Fruit fly (Drosophila melanogaster) whole organism, embryonic: ENCODE measurements around the gene CG5618.
A peak's percentile ranks its signal among the peaks of the same experiment; 100 is the strongest.

Source experiments
- Atf-2 ChIP-seq: fragments of 200-800 bp; sonication (Bioruptor generic); optimal IDR thresholded peaks from 2 replicates; lab custom pipeline; 2016; ENCODE audit warnings: missing biosample characterization, missing genetic modification characterization
- Atf3 ChIP-seq: fragments of 200-800 bp; sonication (Bioruptor generic); optimal IDR thresholded peaks from 3 replicates; lab custom pipeline; 2016; ENCODE audit warnings: missing biosample characterization, missing genetic modification characterization
- CG10543 ChIP-seq: fragments of 200-800 bp; sonication (Bioruptor generic); optimal IDR thresholded peaks from 3 replicates; lab custom pipeline; 2017; ENCODE audit warnings: missing biosample characterization, mild to moderate bottlenecking, missing genetic modification characterization, moderate library complexity
- CG13287 ChIP-seq: fragments of 200-800 bp; sonication (Bioruptor generic); IDR thresholded peaks from 2 replicates; pipeline ENCODE4 v1.3.6; 2022; ENCODE audit warnings: missing biosample characterization, missing genetic modification characterization; ENCODE audit not compliant: partially characterized antibody
- CG15011 ChIP-seq: fragments of 200-800 bp; sonication (Bioruptor generic); optimal IDR thresholded peaks from 3 replicates; lab custom pipeline; 2018; ENCODE audit warnings: missing biosample characterization, mild to moderate bottlenecking, missing genetic modification characterization
- CG16815 ChIP-seq: fragments of 200-800 bp; sonication (Bioruptor generic); optimal IDR thresholded peaks from 3 replicates; lab custom pipeline; 2017; ENCODE audit warnings: missing biosample characterization, mild to moderate bottlenecking, missing genetic modification characterization
- CG2129 ChIP-seq: fragments of 200-800 bp; sonication (Bioruptor generic); IDR thresholded peaks from 2 replicates; pipeline ENCODE4 v1.3.6; 2022; ENCODE audit warnings: missing biosample characterization, missing genetic modification characterization; ENCODE audit not compliant: partially characterized antibody
- CG3065 ChIP-seq: fragments of 200-800 bp; sonication (Bioruptor generic); optimal IDR thresholded peaks from 2 replicates; lab custom pipeline; 2016; ENCODE audit warnings: missing biosample characterization, missing genetic modification characterization
- CG32772 ChIP-seq: fragments of 200-800 bp; sonication (Bioruptor generic); IDR thresholded peaks from 2 replicates; pipeline ENCODE4 v1.3.6; 2022; ENCODE audit warnings: missing biosample characterization, missing genetic modification characterization
- CG3847 ChIP-seq: fragments of 200-800 bp; sonication (Bioruptor generic); IDR thresholded peaks from 2 replicates; pipeline ENCODE4 v1.3.6; 2022; ENCODE audit warnings: missing biosample characterization, missing genetic modification characterization
- CG4328 ChIP-seq: fragments of 200-800 bp; sonication (Bioruptor generic); optimal IDR thresholded peaks from 3 replicates; lab custom pipeline; 2017; ENCODE audit warnings: missing biosample characterization, missing genetic modification reagents, missing genetic modification characterization
- CG6272 ChIP-seq: fragments of 200-800 bp; sonication (Bioruptor generic); IDR thresholded peaks from 2 replicates; pipeline ENCODE4 v1.3.6; 2022; ENCODE audit warnings: missing biosample characterization, missing genetic modification characterization
- CG7556 ChIP-seq: fragments of 200-800 bp; sonication (Bioruptor generic); optimal IDR thresholded peaks from 2 replicates; lab custom pipeline; 2017; ENCODE audit warnings: missing biosample characterization, mild to moderate bottlenecking, missing genetic modification characterization
- CG9797 ChIP-seq: fragments of 200-800 bp; sonication (Bioruptor generic); optimal IDR thresholded peaks from 3 replicates; lab custom pipeline; 2018; ENCODE audit warnings: missing biosample characterization, mild to moderate bottlenecking, missing genetic modification characterization
- D ChIP-seq, 2 experiments: fragments of 200-800 bp in 1 of 2; fragments of >200 bp in 1 of 2; sonication (Bioruptor generic) in 1 of 2; optimal IDR thresholded peaks; 2 replicates in 1 of 2; 3 replicates in 1 of 2; lab custom pipeline; 2017; ENCODE audit warnings: mild to moderate bottlenecking in 1 of 2, missing biosample characterization in 1 of 2, missing genetic modification characterization in 1 of 2, missing genetic modification reagents in 1 of 2
- Hand ChIP-seq: fragments of 200-800 bp; sonication (Bioruptor generic); optimal IDR thresholded peaks from 2 replicates; lab custom pipeline; 2017; ENCODE audit warnings: mild to moderate bottlenecking, missing biosample characterization, missing genetic modification reagents, missing genetic modification characterization
- HmgD ChIP-seq: fragments of 200-800 bp; sonication (Bioruptor generic); optimal IDR thresholded peaks from 3 replicates; lab custom pipeline; 2016; ENCODE audit warnings: missing biosample characterization, missing genetic modification characterization
- Neu2 ChIP-seq: fragments of 200-800 bp; sonication (Bioruptor generic); optimal IDR thresholded peaks from 3 replicates; lab custom pipeline; 2016; ENCODE audit warnings: missing biosample characterization, missing genetic modification characterization, borderline replicate concordance
- Nf-YB ChIP-seq: fragments of 200-800 bp; sonication (Bioruptor generic); optimal IDR thresholded peaks from 3 replicates; lab custom pipeline; 2019; ENCODE audit warnings: missing biosample characterization, mild to moderate bottlenecking, missing genetic modification characterization, moderate library complexity
- Oaz ChIP-seq: fragments of 200-800 bp; sonication (Bioruptor generic); IDR thresholded peaks from 2 replicates; pipeline ENCODE4 v1.3.6; 2022; ENCODE audit warnings: missing biosample characterization, missing genetic modification characterization
- Sox100B ChIP-seq: fragments of 200-800 bp; sonication (Bioruptor generic); optimal IDR thresholded peaks from 3 replicates; lab custom pipeline; 2018; ENCODE audit warnings: missing biosample characterization, mild to moderate bottlenecking, missing genetic modification characterization
- TFAM ChIP-seq: fragments of 200-800 bp; sonication (Bioruptor generic); optimal IDR thresholded peaks from 2 replicates; lab custom pipeline; 2017; ENCODE audit warnings: missing biosample characterization, missing genetic modification characterization, inconsistent platforms
- Trl ChIP-seq, 3 experiments: fragments of >200 bp in 2 of 3; fragments of 200-800 bp in 1 of 3; sonication (Bioruptor generic) in 1 of 3; optimal IDR thresholded peaks; 2 replicates in 1 of 3; 3 replicates in 2 of 3; lab custom pipeline; 2016 to 2017; ENCODE audit warnings: missing biosample characterization in 1 of 3, missing genetic modification characterization in 1 of 3
- az2 ChIP-seq: fragments of 200-800 bp; sonication (Bioruptor generic); optimal IDR thresholded peaks from 3 replicates; lab custom pipeline; 2016; ENCODE audit warnings: missing biosample characterization, missing genetic modification characterization
- bsh ChIP-seq, 2 experiments: fragments of 200-800 bp; sonication (Bioruptor generic); optimal IDR thresholded peaks; 2 replicates each; lab custom pipeline; 2017 to 2018; ENCODE audit warnings: mild to moderate bottlenecking in 2 of 2, missing biosample characterization in 2 of 2, missing genetic modification characterization in 2 of 2, moderate library complexity in 1 of 2
- chif ChIP-seq, 2 experiments: fragments of 200-800 bp; sonication (Bioruptor generic); optimal IDR thresholded peaks; 3 replicates each; lab custom pipeline; 2016; ENCODE audit warnings: missing biosample characterization in 2 of 2, missing genetic modification characterization in 2 of 2
- croc ChIP-seq: fragments of 200-800 bp; sonication (Bioruptor generic); conservative IDR thresholded peaks from 3 replicates; pipeline ENCODE4 v1.3.6; 2022; ENCODE audit warnings: missing biosample characterization, missing genetic modification characterization
- eve ChIP-seq, 2 experiments: fragments of >200 bp; optimal IDR thresholded peaks; 2 replicates each; lab custom pipeline; 2017; ENCODE audit warnings: missing biosample characterization in 2 of 2, missing genetic modification characterization in 2 of 2
- ewg ChIP-seq: fragments of 200-800 bp; sonication (Bioruptor generic); optimal IDR thresholded peaks from 3 replicates; lab custom pipeline; 2017; ENCODE audit warnings: mild to moderate bottlenecking, missing biosample characterization, missing genetic modification reagents, missing genetic modification characterization
- eyg ChIP-seq: fragments of 200-800 bp; sonication (Bioruptor generic); optimal IDR thresholded peaks from 3 replicates; lab custom pipeline; 2016; ENCODE audit warnings: missing biosample characterization, missing genetic modification characterization
- fd64A ChIP-seq: fragments of 200-800 bp; sonication (Bioruptor generic); optimal IDR thresholded peaks from 3 replicates; lab custom pipeline; 2018; ENCODE audit warnings: missing biosample characterization, mild to moderate bottlenecking, missing genetic modification characterization
- grau ChIP-seq: fragments of 200-800 bp; optimal IDR thresholded peaks from 3 replicates; lab custom pipeline; 2019; ENCODE audit warnings: missing biosample characterization, mild to moderate bottlenecking, missing genetic modification characterization, moderate library complexity
- hbn ChIP-seq: fragments of 200-800 bp; sonication (Bioruptor generic); IDR thresholded peaks from 2 replicates; pipeline ENCODE4 v1.3.6; 2022; ENCODE audit warnings: missing biosample characterization, missing genetic modification characterization; ENCODE audit not compliant: partially characterized antibody
- hkb ChIP-seq, 2 experiments: fragments of 200-800 bp in 1 of 2; fragments of >200 bp in 1 of 2; sonication (Bioruptor generic) in 1 of 2; IDR thresholded peaks in 1 of 2; optimal IDR thresholded peaks in 1 of 2; 2 replicates each; pipeline versions ENCODE4 v1.3.6 to Lab custom; 2017 to 2022; ENCODE audit warnings: missing biosample characterization in 1 of 2, missing genetic modification characterization in 1 of 2
- jing ChIP-seq: fragments of 200-800 bp; sonication (Bioruptor generic); optimal IDR thresholded peaks from 2 replicates; lab custom pipeline; 2018; ENCODE audit warnings: missing biosample characterization, mild to moderate bottlenecking, missing genetic modification characterization
- kni ChIP-seq: fragments of 200-800 bp; sonication (Bioruptor generic); optimal IDR thresholded peaks from 3 replicates; lab custom pipeline; 2017; ENCODE audit warnings: mild to moderate bottlenecking, missing biosample characterization, missing genetic modification reagents, missing genetic modification characterization
- oc ChIP-seq: fragments of 200-800 bp; sonication (Bioruptor generic); optimal IDR thresholded peaks from 2 replicates; lab custom pipeline; 2018; ENCODE audit warnings: missing biosample characterization, mild to moderate bottlenecking, missing genetic modification characterization, moderate library complexity
- org-1 ChIP-seq: fragments of 200-800 bp; sonication (Bioruptor generic); optimal IDR thresholded peaks from 2 replicates; lab custom pipeline; 2017; ENCODE audit warnings: missing biosample characterization, missing genetic modification characterization
- otp ChIP-seq: fragments of 200-800 bp; sonication (Bioruptor generic); IDR thresholded peaks from 3 replicates; pipeline ENCODE4, ENCODE4 v1.3.6; 2022; ENCODE audit warnings: missing biosample characterization, missing genetic modification characterization
- pros ChIP-seq: fragments of 200-800 bp; sonication (Bioruptor generic); optimal IDR thresholded peaks from 3 replicates; lab custom pipeline; 2019; ENCODE audit warnings: missing biosample characterization, mild to moderate bottlenecking, missing genetic modification characterization, moderate library complexity
- schlank ChIP-seq: fragments of 200-800 bp; sonication (Bioruptor generic); optimal IDR thresholded peaks from 2 replicates; lab custom pipeline; 2018; ENCODE audit warnings: missing biosample characterization, mild to moderate bottlenecking, missing genetic modification characterization
- tll ChIP-seq, 2 experiments: fragments of 200-800 bp in 1 of 2; fragments of >200 bp in 1 of 2; sonication (Bioruptor generic) in 1 of 2; optimal IDR thresholded peaks; 2 replicates each; lab custom pipeline; 2017 to 2019; ENCODE audit warnings: missing biosample characterization in 2 of 2, missing genetic modification characterization in 2 of 2, mild to moderate bottlenecking in 1 of 2, moderate library complexity in 1 of 2
- tna ChIP-seq: fragments of 200-800 bp; sonication (Bioruptor generic); IDR thresholded peaks from 2 replicates; pipeline ENCODE4 v1.3.6; 2022; ENCODE audit warnings: missing biosample characterization, missing genetic modification characterization; ENCODE audit not compliant: partially characterized antibody
- vfl ChIP-seq: fragments of 200-800 bp; sonication (Bioruptor generic); optimal IDR thresholded peaks from 2 replicates; lab custom pipeline; 2016; ENCODE audit warnings: missing biosample characterization, missing genetic modification characterization
- wek ChIP-seq: fragments of 200-800 bp; sonication (Bioruptor generic); optimal IDR thresholded peaks from 3 replicates; lab custom pipeline; 2018; ENCODE audit warnings: missing biosample characterization, mild to moderate bottlenecking, missing genetic modification characterization, moderate library complexity
- z ChIP-seq: fragments of 200-800 bp; sonication (Bioruptor generic); IDR thresholded peaks from 3 replicates; pipeline ENCODE4 v1.3.6; 2022; ENCODE audit warnings: missing biosample characterization, missing genetic modification characterization

The CG5618 gene

DNA sequence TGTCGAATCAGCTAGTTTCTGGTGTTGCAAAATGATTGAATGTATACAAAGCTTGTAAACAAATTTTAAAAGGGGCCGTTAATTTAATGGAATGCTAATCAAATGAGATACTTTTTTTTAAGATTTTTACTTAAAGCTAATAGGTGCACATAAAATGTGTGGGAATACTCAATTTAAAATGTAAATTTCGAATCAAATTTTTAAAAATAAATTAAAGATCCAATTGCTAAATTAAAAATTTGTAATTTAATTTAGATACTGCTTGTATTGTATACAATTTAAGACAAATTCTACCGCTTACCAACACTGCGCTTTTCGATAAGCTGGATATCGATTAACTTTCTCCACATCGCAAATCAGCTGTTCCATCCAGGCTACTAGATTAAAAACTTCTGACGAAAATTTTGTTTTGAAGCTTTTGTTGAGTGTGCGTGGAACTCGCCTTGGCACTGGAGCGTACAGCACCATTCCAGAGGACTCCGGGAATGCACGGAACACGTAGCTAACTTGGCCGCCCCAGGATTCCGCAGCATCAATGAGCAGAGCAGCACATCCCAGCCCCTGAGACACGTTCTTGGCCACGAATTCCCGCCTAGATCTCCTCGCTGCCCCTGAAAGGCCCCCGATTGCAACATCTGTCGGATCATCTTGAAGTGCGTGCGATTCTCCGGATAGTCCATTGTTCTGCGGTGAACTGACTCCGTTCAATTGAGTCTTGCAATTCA lies 31.0 kb downstream of the CG5618 start, which contains the start of the genes CG5498 and fbl (continued):
- peak; percentile 71 for TF ChIP-seq CG7556 (GFP tag; lab: Kevin White, UChicago)
- TF ChIP-seq CG4328 = peak; percentile 30
- TF ChIP-seq ewg (GFP tag; lab: Kevin White, UChicago) = peak; percentile 29
- no peak for TF ChIP-seq CG2129
- TF ChIP-seq CG9797 (GFP tag; lab: Kevin White, UChicago) = no peak
- 0 out of 2 replicates have a peak, but pooled peaks have one; percentile 22 for TF ChIP-seq CG32772
- no peak for TF ChIP-seq Oaz (GFP tag; lab: Robert Waterston, UW)
- no peak for TF ChIP-seq hkb (optimal IDR thresholded peaks at IDR 0.05; lab: Kevin White, UChicago)
- TF ChIP-seq hkb (GFP tag; IDR thresholded peaks at IDR 0.05; lab: Robert Waterston, UW) = 0 out of 2 replicates have a peak, but pooled peaks have one; percentile 46
- TF ChIP-seq oc (tag; lab: Kevin White, UChicago) = no peak
- TF ChIP-seq tna (GFP tag; lab: Robert Waterston, UW) = 0 out of 2 replicates have a peak, but pooled peaks have one; percentile 42
- TF ChIP-seq tll (GFP tag; optimal IDR thresholded peaks at IDR 0.05; lab: Kevin White, UChicago) = no peak
- TF ChIP-seq CG6272 (GFP tag; lab: Robert Waterston, UW) = no peak
- peak in 1 of 2 experiments; percentile 24 for TF ChIP-seq chif (GFP tag; optimal IDR thresholded peaks at IDR 0.05; lab: Kevin White, UChicago)
- no peak for TF ChIP-seq schlank
- TF ChIP-seq CG3065 (GFP tag; lab: Kevin White, UChicago) = no peak
- peak; percentile 38; the same call in 1 of the 2 replicates for TF ChIP-seq hbn (GFP tag; lab: Robert Waterston, UW)
- TF ChIP-seq otp (GFP tag; lab: Robert Waterston, UW) = no peak
- TF ChIP-seq fd64A = no peak
- peak; percentile 74 for TF ChIP-seq CG10543 (GFP tag; lab: Kevin White, UChicago)
- TF ChIP-seq grau (tag; lab: Kevin White, UChicago) = peak; percentile 77
- TF ChIP-seq Hand (GFP tag; lab: Kevin White, UChicago) = no peak
- no peak for TF ChIP-seq Nf-YB (GFP tag; lab: Kevin White, UChicago)
- TF ChIP-seq CG16815 (GFP tag; lab: Kevin White, UChicago) = peak; percentile 26
- TF ChIP-seq bsh (GFP tag; optimal IDR thresholded peaks at IDR 0.05; lab: Kevin White, UChicago) = peak in 1 of 2 experiments; percentile 49
- TF ChIP-seq Atf3 (GFP tag; lab: Kevin White, UChicago) = no peak
- peak; percentile 40 for TF ChIP-seq vfl
- no peak for TF ChIP-seq D (optimal IDR thresholded peaks at IDR 0.05; lab: Kevin White, UChicago)
- TF ChIP-seq D (GFP tag; optimal IDR thresholded peaks at IDR 0.05; lab: Kevin White, UChicago) = peak; percentile 41
- TF ChIP-seq Neu2 (GFP tag; lab: Kevin White, UChicago) = no peak
- TF ChIP-seq CG13287 = peak; percentile 52; the same call in 1 of the 2 replicates
- no peak for TF ChIP-seq croc (GFP tag; lab: Robert Waterston, UW)
- TF ChIP-seq Atf-2 (GFP tag; lab: Kevin White, UChicago) = no peak
- TF ChIP-seq eve (GFP tag; optimal IDR thresholded peaks at IDR 0.05; lab: Kevin White, UChicago) = no peak
- peak; percentile 8 for TF ChIP-seq org-1 (GFP tag; lab: Kevin White, UChicago)
- TF ChIP-seq kni (GFP tag; lab: Kevin White, UChicago) = peak; percentile 32
- TF ChIP-seq TFAM (GFP tag; lab: Kevin White, UChicago) = no peak
- TF ChIP-seq az2 (GFP tag; lab: Kevin White, UChicago) = peak; percentile 55
- no peak for TF ChIP-seq Trl (optimal IDR thresholded peaks at IDR 0.05; lab: Kevin White, UChicago)
- peak; percentile 59 for TF ChIP-seq Trl (GFP tag; optimal IDR thresholded peaks at IDR 0.05; lab: Kevin White, UChicago)
- TF ChIP-seq pros = no peak
- TF ChIP-seq HmgD (GFP tag; lab: Kevin White, UChicago) = no peak
- no peak for TF ChIP-seq wek
- TF ChIP-seq eyg (GFP tag; lab: Kevin White, UChicago) = no peak
- peak; percentile 56 for TF ChIP-seq CG3847 (GFP tag; lab: Robert Waterston, UW)
- no peak for TF ChIP-seq jing (GFP tag; lab: Kevin White, UChicago)
- peak; percentile 73 for TF ChIP-seq Sox100B (GFP tag; lab: Kevin White, UChicago)
- TF ChIP-seq z (GFP tag; lab: Robert Waterston, UW) = no peak
- peak; percentile 34 for TF ChIP-seq CG15011 (GFP tag; lab: Kevin White, UChicago)
